Worm (Caenorhabditis elegans): Measurements from ENCODE around the gene prmt-6.

DNA sequence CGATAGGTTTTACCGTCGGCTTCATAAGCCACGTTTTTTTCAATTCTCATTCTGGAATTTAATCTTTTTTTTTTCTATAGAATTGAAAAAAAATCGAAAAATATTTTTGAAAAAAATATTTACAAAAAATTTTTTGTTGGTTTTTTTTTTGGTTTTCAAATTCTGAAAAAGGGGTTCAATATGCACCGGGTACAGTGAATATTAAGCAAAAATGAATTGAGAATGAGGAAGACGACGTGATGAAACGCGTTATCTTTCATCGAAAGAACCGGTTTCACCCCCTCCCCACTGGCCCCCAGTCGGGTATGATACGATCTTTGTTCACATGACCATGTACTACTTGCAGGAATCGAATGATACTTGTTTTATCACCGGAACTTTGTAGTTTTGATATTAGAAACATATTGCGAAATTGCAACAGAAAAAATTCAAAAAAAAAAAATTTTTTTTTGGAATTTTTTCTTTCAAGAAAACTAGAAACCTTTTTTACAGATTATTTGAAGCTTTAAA lies 18.5 kb downstream of the prmt-6 start, which contains the start of gene C54E4.5:
- TF ChIP-seq ama-1 (optimal IDR thresholded peaks at IDR 0.05) (no peak), flt-1 (GFP tag; IDR thresholded peaks at IDR 0.05) (no peak), scrt-1 (GFP tag; IDR thresholded peaks at IDR 0.05) (no peak)
